Fruit fly (Drosophila melanogaster): ENCODE results near the gene CG32269.

Gene CG32269

dm6 chr3L:3157651-3158050, 51.1 kb downstream of the CG32269 start:
- no peak for TF ChIP-seq Jra (GFP tag; optimal IDR thresholded peaks at IDR 0.05)
- TF ChIP-seq Hr83 (GFP tag; optimal IDR thresholded peaks at IDR 0.05; ENCODE audit: poor library complexity, severe bottlenecking) = no peak
- no peak for TF ChIP-seq GATAd (GFP tag; optimal IDR thresholded peaks at IDR 0.05)
- TF ChIP-seq CG9705 (GFP tag; optimal IDR thresholded peaks at IDR 0.05) = no peak
- TF ChIP-seq Hr78 (GFP tag; optimal IDR thresholded peaks at IDR 0.05) = no peak
- no peak for TF ChIP-seq sv (GFP tag; optimal IDR thresholded peaks at IDR 0.05)
- TF ChIP-seq woc (GFP tag; optimal IDR thresholded peaks at IDR 0.05) = no peak
- no peak for TF ChIP-seq jim (GFP tag; optimal IDR thresholded peaks at IDR 0.05)
- TF ChIP-seq N (GFP tag; optimal IDR thresholded peaks at IDR 0.05) = no peak
- no peak for TF ChIP-seq Hnf4 (GFP tag; optimal IDR thresholded peaks at IDR 0.05)
- TF ChIP-seq CrebA (GFP tag; optimal IDR thresholded peaks at IDR 0.05; ENCODE audit: borderline replicate concordance) = no peak
- no peak for TF ChIP-seq dl (GFP tag; optimal IDR thresholded peaks at IDR 0.05; ENCODE audit: insufficient read depth in 1 of 2, partially characterized antibody in 2 of 2)
- TF ChIP-seq Mio (GFP tag; optimal IDR thresholded peaks at IDR 0.05) = no peak
- TF ChIP-seq psq (GFP tag; optimal IDR thresholded peaks at IDR 0.05) = no peak
- TF ChIP-seq Dfd (GFP tag; optimal IDR thresholded peaks at IDR 0.05) = no peak
- TF ChIP-seq Sp1 (GFP tag; optimal IDR thresholded peaks at IDR 0.05) = no peak
- no peak for TF ChIP-seq CG32264 (GFP tag; optimal IDR thresholded peaks at IDR 0.05)
